Fruit fly (Drosophila melanogaster) whole organism, adult: ENCODE data around the gene CG46512.
"Not testable (repeated sequence)": the region's sequence is repeated elsewhere in the genome, so short reads cannot be mapped to it uniquely, and the experiment has no call there.

ENCODE experiments used
- CG11617 ChIP-seq: fragments of 200-800 bp; sonication (Bioruptor generic); optimal IDR thresholded peaks from 2 replicates; lab custom pipeline; 2017; ENCODE audit warnings: mild to moderate bottlenecking, missing biosample characterization, missing genetic modification reagents, missing genetic modification characterization
- CG12768 ChIP-seq: fragments of 200-800 bp; sonication (Bioruptor generic); optimal IDR thresholded peaks from 2 replicates; lab custom pipeline; 2017; ENCODE audit warnings: missing biosample characterization, missing genetic modification characterization, mild to moderate bottlenecking, moderate library complexity, missing genetic modification reagents
- CG14711 ChIP-seq: fragments of 200-800 bp; sonication (Bioruptor generic); optimal IDR thresholded peaks from 2 replicates; lab custom pipeline; 2018; ENCODE audit warnings: missing biosample characterization, mild to moderate bottlenecking, missing genetic modification characterization, moderate library complexity
- CG1620 ChIP-seq: fragments of 200-800 bp; sonication (Bioruptor generic); optimal IDR thresholded peaks from 2 replicates; lab custom pipeline; 2016; ENCODE audit warnings: missing biosample characterization, missing genetic modification characterization
- CG33017 ChIP-seq: fragments of 200-800 bp; sonication (Bioruptor generic); optimal IDR thresholded peaks from 2 replicates; lab custom pipeline; 2018; ENCODE audit warnings: missing biosample characterization, mild to moderate bottlenecking, missing genetic modification characterization, moderate library complexity
- CG5204 ChIP-seq: fragments of 200-800 bp; sonication (Bioruptor generic); optimal IDR thresholded peaks from 2 replicates; lab custom pipeline; 2016; ENCODE audit warnings: missing biosample characterization, missing genetic modification characterization
- CG7045 ChIP-seq: fragments of 200-800 bp; sonication (Bioruptor generic); optimal IDR thresholded peaks from 2 replicates; lab custom pipeline; 2017; ENCODE audit warnings: missing biosample characterization, mild to moderate bottlenecking, missing genetic modification characterization
- CG7101 ChIP-seq: fragments of 200-800 bp; sonication (Bioruptor generic); optimal IDR thresholded peaks from 2 replicates; lab custom pipeline; 2018; ENCODE audit warnings: missing biosample characterization, mild to moderate bottlenecking, missing genetic modification characterization, moderate library complexity
- Clk ChIP-seq: fragments of 200-800 bp; sonication (Bioruptor generic); optimal IDR thresholded peaks from 2 replicates; lab custom pipeline; 2017; ENCODE audit warnings: missing biosample characterization, missing genetic modification characterization
- bab1 ChIP-seq: fragments of 200-800 bp; sonication (Bioruptor generic); optimal IDR thresholded peaks from 3 replicates; lab custom pipeline; 2019; ENCODE audit warnings: missing biosample characterization, mild to moderate bottlenecking, missing genetic modification characterization, moderate library complexity
- cic ChIP-seq: fragments of 200-800 bp; sonication (Bioruptor generic); optimal IDR thresholded peaks from 2 replicates; lab custom pipeline; 2017; ENCODE audit warnings: missing biosample characterization, mild to moderate bottlenecking, missing genetic modification characterization, moderate library complexity
- cnc ChIP-seq, 2 experiments: fragments of >200 bp; optimal IDR thresholded peaks; 2 replicates each; lab custom pipeline; 2017
- kay ChIP-seq: fragments of 200-800 bp; sonication (Bioruptor generic); peaks from one replicate; lab custom pipeline; 2016; ENCODE audit warnings: missing biosample characterization, missing genetic modification characterization, borderline replicate concordance
- pad ChIP-seq: fragments of 200-800 bp; sonication (Bioruptor generic); optimal IDR thresholded peaks from 3 replicates; lab custom pipeline; 2017; ENCODE audit warnings: missing biosample characterization, missing genetic modification characterization, mild to moderate bottlenecking, moderate library complexity, missing genetic modification reagents
- toe ChIP-seq: fragments of 200-800 bp; sonication (Bioruptor generic); optimal IDR thresholded peaks from 2 replicates; lab custom pipeline; 2016; ENCODE audit warnings: missing biosample characterization, missing genetic modification characterization

Gene CG46512

DNA sequence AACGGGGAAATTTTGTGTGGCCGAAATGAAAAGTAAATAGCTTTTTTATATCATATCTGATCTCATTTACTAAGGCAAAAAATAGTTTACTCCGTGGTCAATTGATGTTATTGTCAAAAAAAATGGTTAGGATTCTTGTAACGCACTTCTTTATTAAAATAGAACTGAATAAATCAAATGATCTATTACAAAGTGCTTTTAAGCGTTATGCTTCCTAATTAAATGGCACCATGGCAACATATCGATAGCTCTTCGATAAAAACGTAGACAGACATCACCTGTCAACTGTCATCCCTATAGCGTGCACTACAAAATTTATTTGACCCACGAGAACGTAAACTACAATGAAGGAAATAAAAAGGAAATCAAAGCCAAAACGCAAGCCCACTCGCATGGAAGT, 4.8 kb downstream of the CG46512 start, which contains the start of gene CG46513:
Gene CG46513, plus strand, starts transcription at position 301 of the 400 bp plus-strand sequence.
- TF ChIP-seq cic (GFP tag; lab: Kevin White, UChicago); CG7101 (tag; lab: Kevin White, UChicago); CG7045 (GFP tag; lab: Kevin White, UChicago): not testable (repeated sequence)

DNA sequence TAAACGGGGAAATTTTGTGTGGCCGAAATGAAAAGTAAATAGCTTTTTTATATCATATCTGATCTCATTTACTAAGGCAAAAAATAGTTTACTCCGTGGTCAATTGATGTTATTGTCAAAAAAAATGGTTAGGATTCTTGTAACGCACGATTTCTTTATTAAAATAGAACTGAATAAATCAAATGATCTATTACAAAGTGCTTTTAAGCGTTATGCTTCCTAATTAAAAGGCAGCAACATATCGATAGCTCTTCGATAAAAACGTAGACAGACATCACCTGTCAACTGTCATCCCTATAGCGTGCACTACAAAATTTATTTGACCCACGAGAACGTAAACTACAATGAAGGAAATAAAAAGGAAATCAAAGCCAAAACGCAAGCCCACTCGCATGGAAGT, 9.7 kb downstream of the CG46512 start, which contains the start of gene CG46514:
Gene CG46514, plus strand, starts transcription at position 301 of the 400 bp plus-strand sequence.
- TF ChIP-seq bab1 (GFP tag; lab: Kevin White, UChicago); CG7101 (tag; lab: Kevin White, UChicago); kay (GFP tag; lab: Kevin White, UChicago): not testable (repeated sequence)

DNA sequence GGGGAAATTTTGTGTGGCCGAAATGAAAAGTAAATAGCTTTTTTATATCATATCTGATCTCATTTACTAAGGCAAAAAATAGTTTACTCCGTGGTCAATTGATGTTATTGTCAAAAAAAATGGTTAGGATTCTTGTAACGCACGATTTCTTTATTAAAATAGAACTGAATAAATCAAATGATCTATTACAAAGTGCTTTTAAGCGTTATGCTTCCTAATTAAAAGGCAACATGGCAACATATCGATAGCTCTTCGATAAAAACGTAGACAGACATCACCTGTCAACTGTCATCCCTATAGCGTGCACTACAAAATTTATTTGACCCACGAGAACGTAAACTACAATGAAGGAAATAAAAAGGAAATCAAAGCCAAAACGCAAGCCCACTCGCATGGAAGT, 14.7 kb downstream of the CG46512 start, which contains the start of gene CG46515:
Gene CG46515, plus strand, starts transcription at position 301 of the 400 bp plus-strand sequence.
- TF ChIP-seq toe (GFP tag; lab: Kevin White, UChicago); CG14711 (tag; lab: Kevin White, UChicago); pad: not testable (repeated sequence)

DNA sequence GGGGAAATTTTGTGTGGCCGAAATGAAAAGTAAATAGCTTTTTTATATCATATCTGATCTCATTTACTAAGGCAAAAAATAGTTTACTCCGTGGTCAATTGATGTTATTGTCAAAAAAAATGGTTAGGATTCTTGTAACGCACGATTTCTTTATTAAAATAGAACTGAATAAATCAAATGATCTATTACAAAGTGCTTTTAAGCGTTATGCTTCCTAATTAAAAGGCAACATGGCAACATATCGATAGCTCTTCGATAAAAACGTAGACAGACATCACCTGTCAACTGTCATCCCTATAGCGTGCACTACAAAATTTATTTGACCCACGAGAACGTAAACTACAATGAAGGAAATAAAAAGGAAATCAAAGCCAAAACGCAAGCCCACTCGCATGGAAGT, 24.9 kb downstream of the CG46512 start, which contains the start of gene CG46516:
Gene CG46516, plus strand, starts transcription at position 301 of the 400 bp plus-strand sequence.
- not testable (repeated sequence) for TF ChIP-seq CG12768, CG5204, Clk (GFP tag; lab: Kevin White, UChicago)

DNA sequence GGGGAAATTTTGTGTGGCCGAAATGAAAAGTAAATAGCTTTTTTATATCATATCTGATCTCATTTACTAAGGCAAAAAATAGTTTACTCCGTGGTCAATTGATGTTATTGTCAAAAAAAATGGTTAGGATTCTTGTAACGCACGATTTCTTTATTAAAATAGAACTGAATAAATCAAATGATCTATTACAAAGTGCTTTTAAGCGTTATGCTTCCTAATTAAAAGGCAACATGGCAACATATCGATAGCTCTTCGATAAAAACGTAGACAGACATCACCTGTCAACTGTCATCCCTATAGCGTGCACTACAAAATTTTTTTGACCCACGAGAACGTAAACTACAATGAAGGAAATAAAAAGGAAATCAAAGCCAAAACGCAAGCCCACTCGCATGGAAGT, 29.9 kb downstream of the CG46512 start, which contains the start of gene CG46517:
Gene CG46517, plus strand, starts transcription at position 301 of the 400 bp plus-strand sequence.
- TF ChIP-seq CG33017 (tag; lab: Kevin White, UChicago); CG12768 (GFP tag; lab: Kevin White, UChicago); CG7045 (GFP tag; lab: Kevin White, UChicago): not testable (repeated sequence)

DNA sequence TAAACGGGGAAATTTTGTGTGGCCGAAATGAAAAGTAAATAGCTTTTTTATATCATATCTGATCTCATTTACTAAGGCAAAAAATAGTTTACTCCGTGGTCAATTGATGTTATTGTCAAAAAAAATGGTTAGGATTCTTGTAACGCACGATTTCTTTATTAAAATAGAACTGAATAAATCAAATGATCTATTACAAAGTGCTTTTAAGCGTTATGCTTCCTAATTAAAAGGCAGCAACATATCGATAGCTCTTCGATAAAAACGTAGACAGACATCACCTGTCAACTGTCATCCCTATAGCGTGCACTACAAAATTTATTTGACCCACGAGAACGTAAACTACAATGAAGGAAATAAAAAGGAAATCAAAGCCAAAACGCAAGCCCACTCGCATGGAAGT, 39.1 kb downstream of the CG46512 start, which contains the start of gene CG46518:
Gene CG46518, plus strand, starts transcription at position 301 of the 400 bp plus-strand sequence.
- TF ChIP-seq CG1620 (GFP tag; lab: Kevin White, UChicago); CG12768 (GFP tag; lab: Kevin White, UChicago); pad: not testable (repeated sequence)

DNA sequence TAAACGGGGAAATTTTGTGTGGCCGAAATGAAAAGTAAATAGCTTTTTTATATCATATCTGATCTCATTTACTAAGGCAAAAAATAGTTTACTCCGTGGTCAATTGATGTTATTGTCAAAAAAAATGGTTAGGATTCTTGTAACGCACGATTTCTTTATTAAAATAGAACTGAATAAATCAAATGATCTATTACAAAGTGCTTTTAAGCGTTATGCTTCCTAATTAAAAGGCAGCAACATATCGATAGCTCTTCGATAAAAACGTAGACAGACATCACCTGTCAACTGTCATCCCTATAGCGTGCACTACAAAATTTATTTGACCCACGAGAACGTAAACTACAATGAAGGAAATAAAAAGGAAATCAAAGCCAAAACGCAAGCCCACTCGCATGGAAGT, 44.1 kb downstream of the CG46512 start, which contains the start of gene CG46519:
Gene CG46519, plus strand, starts transcription at position 301 of the 400 bp plus-strand sequence.
- TF ChIP-seq CG33017 (tag; lab: Kevin White, UChicago); CG7045 (GFP tag; lab: Kevin White, UChicago); cnc (optimal IDR thresholded peaks at IDR 0.05; lab: Kevin White, UChicago): not testable (repeated sequence)

DNA sequence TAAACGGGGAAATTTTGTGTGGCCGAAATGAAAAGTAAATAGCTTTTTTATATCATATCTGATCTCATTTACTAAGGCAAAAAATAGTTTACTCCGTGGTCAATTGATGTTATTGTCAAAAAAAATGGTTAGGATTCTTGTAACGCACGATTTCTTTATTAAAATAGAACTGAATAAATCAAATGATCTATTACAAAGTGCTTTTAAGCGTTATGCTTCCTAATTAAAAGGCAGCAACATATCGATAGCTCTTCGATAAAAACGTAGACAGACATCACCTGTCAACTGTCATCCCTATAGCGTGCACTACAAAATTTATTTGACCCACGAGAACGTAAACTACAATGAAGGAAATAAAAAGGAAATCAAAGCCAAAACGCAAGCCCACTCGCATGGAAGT, 49.1 kb downstream of the CG46512 start, which contains the start of gene CG46520:
Gene CG46520, plus strand, starts transcription at position 301 of the 400 bp plus-strand sequence.
- TF ChIP-seq bab1, CG5204, CG11617 (GFP tag; lab: Kevin White, UChicago): not testable (repeated sequence)
